Worm (Caenorhabditis elegans): ENCODE measurements around the gene catp-3.

ce11 chrV:8114542-8114941 lies 38.7 kb downstream of the catp-3 start:
- TF ChIP-seq F22D6.2 (tag; optimal IDR thresholded peaks at IDR 0.05) = no peak
- TF ChIP-seq ztf-28 (GFP tag; IDR thresholded peaks at IDR 0.05) = no peak
- TF ChIP-seq Y53F4B.3 (GFP tag; IDR thresholded peaks at IDR 0.05) = no peak
- no peak for TF ChIP-seq nhr-179 (tag; optimal IDR thresholded peaks at IDR 0.05)
- no peak for TF ChIP-seq Y56A3A.18 (GFP tag; IDR thresholded peaks at IDR 0.05)
- TF ChIP-seq snpc-1.1 (tag; optimal IDR thresholded peaks at IDR 0.05; ENCODE audit: insufficient read depth) = no peak
- TF ChIP-seq bed-1 (GFP tag; IDR thresholded peaks at IDR 0.05) = no peak
